Fruit fly (Drosophila melanogaster) whole organism, embryonic: Measurements from ENCODE around the gene dome.
A peak's percentile ranks its signal among the peaks of the same experiment; 100 is the strongest.

Experiments used
- ATbp ChIP-seq: fragments of 200-800 bp; sonication (Bioruptor generic); optimal IDR thresholded peaks from 2 replicates; lab custom pipeline; 2017; ENCODE audit warnings: missing biosample characterization, mild to moderate bottlenecking, missing genetic modification characterization, missing genetic modification reagents
- Adf1 ChIP-seq: fragments of 200-800 bp; sonication (Bioruptor generic); IDR thresholded peaks from 2 replicates; pipeline ENCODE4 v1.3.6; 2022; ENCODE audit warnings: missing biosample characterization, missing genetic modification characterization
- Atf3 ChIP-seq: fragments of 200-800 bp; sonication (Bioruptor generic); optimal IDR thresholded peaks from 3 replicates; lab custom pipeline; 2016; ENCODE audit warnings: missing biosample characterization, missing genetic modification characterization
- BEAF-32 ChIP-seq: fragments of 200-800 bp; sonication (Bioruptor generic); optimal IDR thresholded peaks from 3 replicates; lab custom pipeline; 2017; ENCODE audit warnings: missing biosample characterization, missing genetic modification characterization, mild to moderate bottlenecking, moderate library complexity, missing genetic modification reagents
- Bgb ChIP-seq: fragments of 200-800 bp; sonication (Bioruptor generic); IDR thresholded peaks from 2 replicates; pipeline ENCODE4 v1.3.6; 2022; ENCODE audit warnings: missing biosample characterization, missing genetic modification characterization; ENCODE audit not compliant: partially characterized antibody
- Blimp-1 ChIP-seq: fragments of 200-800 bp; sonication (Bioruptor generic); optimal IDR thresholded peaks from 3 replicates; lab custom pipeline; 2018; ENCODE audit warnings: missing biosample characterization, missing genetic modification characterization, mild to moderate bottlenecking, moderate library complexity, missing genetic modification reagents
- CG10147 ChIP-seq: fragments of 200-800 bp; sonication (Bioruptor generic); optimal IDR thresholded peaks from 2 replicates; lab custom pipeline; 2019; ENCODE audit warnings: missing biosample characterization, mild to moderate bottlenecking, missing genetic modification characterization, moderate library complexity
- CG10321 ChIP-seq: fragments of 200-800 bp; sonication (Bioruptor generic); IDR thresholded peaks from 2 replicates; pipeline ENCODE4 v1.3.6; 2022; ENCODE audit warnings: missing biosample characterization, missing genetic modification characterization
- CG11696 ChIP-seq: fragments of 200-800 bp; sonication (Bioruptor generic); IDR thresholded peaks from 2 replicates; pipeline ENCODE4 v1.3.6; 2022; ENCODE audit warnings: missing biosample characterization, missing genetic modification characterization
- CG12391 ChIP-seq: fragments of 200-800 bp; sonication (Bioruptor generic); optimal IDR thresholded peaks from 3 replicates; lab custom pipeline; 2018; ENCODE audit warnings: missing biosample characterization, mild to moderate bottlenecking, missing genetic modification characterization, moderate library complexity
- CG14710 ChIP-seq: fragments of 200-800 bp; sonication (Bioruptor generic); optimal IDR thresholded peaks from 3 replicates; lab custom pipeline; 2019; ENCODE audit warnings: missing biosample characterization, mild to moderate bottlenecking, missing genetic modification characterization, moderate library complexity
- CG1529 ChIP-seq: fragments of 200-800 bp; sonication (Bioruptor generic); optimal IDR thresholded peaks from 3 replicates; lab custom pipeline; 2018; ENCODE audit warnings: missing biosample characterization, missing genetic modification characterization
- CG34422 ChIP-seq: fragments of 200-800 bp; sonication (Bioruptor generic); IDR thresholded peaks from 3 replicates; pipeline ENCODE4 v1.3.6; 2022; ENCODE audit warnings: missing biosample characterization, missing genetic modification characterization
- CG3995 ChIP-seq: fragments of 200-800 bp; sonication (Bioruptor generic); optimal IDR thresholded peaks from 3 replicates; lab custom pipeline; 2016; ENCODE audit warnings: missing biosample characterization, missing genetic modification characterization
- CG42726 ChIP-seq: fragments of 200-800 bp; sonication (Bioruptor generic); IDR thresholded peaks from 2 replicates; pipeline ENCODE4 v1.3.6; 2022; ENCODE audit warnings: missing biosample characterization, missing genetic modification characterization; ENCODE audit not compliant: partially characterized antibody
- CG43689 ChIP-seq: fragments of 200-800 bp; sonication (Bioruptor generic); IDR thresholded peaks from 2 replicates; pipeline ENCODE4 v1.3.6; 2022; ENCODE audit warnings: missing biosample characterization, missing genetic modification characterization
- CG4617 ChIP-seq: fragments of 200-800 bp; sonication (Bioruptor generic); optimal IDR thresholded peaks from 3 replicates; lab custom pipeline; 2016; ENCODE audit warnings: missing biosample characterization, missing genetic modification characterization, borderline replicate concordance
- CG8089 ChIP-seq: fragments of 200-800 bp; sonication (Bioruptor generic); optimal IDR thresholded peaks from 3 replicates; lab custom pipeline; 2016; ENCODE audit warnings: missing biosample characterization, missing genetic modification characterization
- D ChIP-seq, 2 experiments: fragments of 200-800 bp in 1 of 2; fragments of >200 bp in 1 of 2; sonication (Bioruptor generic) in 1 of 2; optimal IDR thresholded peaks; 2 replicates in 1 of 2; 3 replicates in 1 of 2; lab custom pipeline; 2017; ENCODE audit warnings: mild to moderate bottlenecking in 1 of 2, missing biosample characterization in 1 of 2, missing genetic modification characterization in 1 of 2, missing genetic modification reagents in 1 of 2
- Dbx ChIP-seq: fragments of 200-800 bp; sonication (Bioruptor generic); IDR thresholded peaks from 3 replicates; pipeline ENCODE4 v1.3.6; 2022; ENCODE audit warnings: missing biosample characterization, missing genetic modification characterization
- Dp ChIP-seq: fragments of 200-800 bp; sonication (Bioruptor generic); optimal IDR thresholded peaks from 2 replicates; lab custom pipeline; 2018; ENCODE audit warnings: missing biosample characterization, mild to moderate bottlenecking, missing genetic modification characterization, moderate library complexity
- Dref ChIP-seq: fragments of 200-800 bp; sonication (Bioruptor generic); IDR thresholded peaks from 2 replicates; pipeline ENCODE4 v1.3.6; 2022; ENCODE audit warnings: missing biosample characterization, missing genetic modification characterization
- ERR ChIP-seq: fragments of 200-800 bp; sonication (Bioruptor generic); optimal IDR thresholded peaks from 2 replicates; lab custom pipeline; 2016; ENCODE audit warnings: missing biosample characterization, missing genetic modification characterization
- HLHmδ ChIP-seq: fragments of 200-800 bp; sonication (Bioruptor generic); optimal IDR thresholded peaks from 2 replicates; lab custom pipeline; 2018; ENCODE audit warnings: missing biosample characterization, mild to moderate bottlenecking, missing genetic modification characterization, moderate library complexity
- Hey ChIP-seq: fragments of 200-800 bp; sonication (Bioruptor generic); optimal IDR thresholded peaks from 3 replicates; lab custom pipeline; 2018; ENCODE audit warnings: missing biosample characterization, mild to moderate bottlenecking, missing genetic modification characterization
- Hr3 ChIP-seq: fragments of 200-800 bp; sonication (Bioruptor generic); optimal IDR thresholded peaks from 3 replicates; lab custom pipeline; 2016; ENCODE audit warnings: missing biosample characterization, missing genetic modification characterization
- Pdp1 ChIP-seq, 2 experiments: fragments of 200-800 bp; sonication (Bioruptor generic); optimal IDR thresholded peaks; 3 replicates each; lab custom pipeline; 2016; ENCODE audit warnings: missing biosample characterization in 2 of 2, missing genetic modification characterization in 2 of 2, mild to moderate bottlenecking in 1 of 2, moderate library complexity in 1 of 2
- Rfx ChIP-seq: fragments of 200-800 bp; sonication (Bioruptor generic); IDR thresholded peaks from 2 replicates; pipeline ENCODE4 v1.3.6; 2022; ENCODE audit warnings: missing biosample characterization, missing genetic modification characterization
- Scr ChIP-seq: fragments of 200-800 bp; sonication (Bioruptor generic); IDR thresholded peaks from 2 replicates; pipeline ENCODE4 v1.3.6; 2022; ENCODE audit warnings: missing biosample characterization, missing genetic modification characterization; ENCODE audit not compliant: partially characterized antibody
- Sry-δ ChIP-seq: fragments of 200-800 bp; sonication (Bioruptor generic); optimal IDR thresholded peaks from 2 replicates; lab custom pipeline; 2016; ENCODE audit warnings: missing biosample characterization, missing genetic modification characterization
- Trl ChIP-seq, 3 experiments: fragments of >200 bp in 2 of 3; fragments of 200-800 bp in 1 of 3; sonication (Bioruptor generic) in 1 of 3; optimal IDR thresholded peaks; 2 replicates in 1 of 3; 3 replicates in 2 of 3; lab custom pipeline; 2016 to 2017; ENCODE audit warnings: missing biosample characterization in 1 of 3, missing genetic modification characterization in 1 of 3
- bbx ChIP-seq: fragments of 200-800 bp; sonication (Bioruptor generic); IDR thresholded peaks from 2 replicates; pipeline ENCODE4 v1.3.6; 2022; ENCODE audit warnings: missing biosample characterization, missing genetic modification characterization; ENCODE audit not compliant: partially characterized antibody
- cato ChIP-seq: fragments of 200-800 bp; sonication (Bioruptor generic); optimal IDR thresholded peaks from 2 replicates; lab custom pipeline; 2016; ENCODE audit warnings: missing biosample characterization, missing genetic modification characterization, borderline replicate concordance
- ci ChIP-seq: fragments of 200-800 bp; sonication (Bioruptor generic); IDR thresholded peaks from 3 replicates; pipeline ENCODE4 v1.3.6; 2022; ENCODE audit warnings: missing biosample characterization, missing genetic modification characterization
- danr ChIP-seq: fragments of 200-800 bp; sonication (Bioruptor generic); IDR thresholded peaks from 2 replicates; pipeline ENCODE4 v1.3.6; 2022; ENCODE audit warnings: missing biosample characterization, missing genetic modification characterization
- dmrt99B ChIP-seq: fragments of 200-800 bp; sonication (Bioruptor generic); optimal IDR thresholded peaks from 2 replicates; lab custom pipeline; 2018; ENCODE audit warnings: missing biosample characterization, mild to moderate bottlenecking, missing genetic modification characterization, moderate library complexity
- fd3F ChIP-seq: fragments of 200-800 bp; sonication (Bioruptor generic); optimal IDR thresholded peaks from 2 replicates; lab custom pipeline; 2018; ENCODE audit warnings: missing biosample characterization, mild to moderate bottlenecking, missing genetic modification characterization, moderate library complexity
- hbn ChIP-seq: fragments of 200-800 bp; sonication (Bioruptor generic); IDR thresholded peaks from 2 replicates; pipeline ENCODE4 v1.3.6; 2022; ENCODE audit warnings: missing biosample characterization, missing genetic modification characterization; ENCODE audit not compliant: partially characterized antibody
- nerfin-2 ChIP-seq: fragments of 200-800 bp; sonication (Bioruptor generic); IDR thresholded peaks from 2 replicates; pipeline ENCODE4 v1.3.6; 2022; ENCODE audit warnings: missing biosample characterization, missing genetic modification characterization; ENCODE audit not compliant: partially characterized antibody
- otp ChIP-seq: fragments of 200-800 bp; sonication (Bioruptor generic); IDR thresholded peaks from 3 replicates; pipeline ENCODE4, ENCODE4 v1.3.6; 2022; ENCODE audit warnings: missing biosample characterization, missing genetic modification characterization
- pzg ChIP-seq: fragments of 200-800 bp; sonication (Bioruptor generic); optimal IDR thresholded peaks from 3 replicates; lab custom pipeline; 2018; ENCODE audit warnings: missing biosample characterization, mild to moderate bottlenecking, missing genetic modification characterization, moderate library complexity
- sens ChIP-seq: fragments of 200-800 bp; sonication (Bioruptor generic); peaks from one replicate; lab custom pipeline; 2016; ENCODE audit warnings: missing biosample characterization, missing genetic modification characterization
- seq ChIP-seq: fragments of 200-800 bp; sonication (Bioruptor generic); IDR thresholded peaks from 2 replicates; pipeline ENCODE4 v1.3.6; 2022; ENCODE audit warnings: missing biosample characterization, missing genetic modification characterization
- slbo ChIP-seq: fragments of 200-800 bp; sonication (Bioruptor generic); IDR thresholded peaks from 2 replicates; pipeline ENCODE4 v1.3.6; 2022; ENCODE audit warnings: missing biosample characterization, missing genetic modification characterization
- so ChIP-seq: fragments of 200-800 bp; sonication (Bioruptor generic); IDR thresholded peaks from 3 replicates; pipeline ENCODE4 v1.3.6; 2022; ENCODE audit warnings: missing biosample characterization, missing genetic modification characterization
- sr ChIP-seq: fragments of 200-800 bp; sonication (Bioruptor generic); IDR thresholded peaks from 3 replicates; pipeline ENCODE4 v1.3.6; 2022; ENCODE audit warnings: missing biosample characterization, missing genetic modification characterization
- unc-4 ChIP-seq: fragments of 200-800 bp; sonication (Bioruptor generic); IDR thresholded peaks from 2 replicates; pipeline ENCODE4 v1.3.6; 2022; ENCODE audit warnings: missing biosample characterization, missing genetic modification characterization; ENCODE audit not compliant: partially characterized antibody
- zfh2 ChIP-seq: fragments of 200-800 bp; sonication (Bioruptor generic); optimal IDR thresholded peaks from 2 replicates; lab custom pipeline; 2016; ENCODE audit warnings: missing biosample characterization, missing genetic modification characterization

dome gene

dm6 chrX:19696845-19697244, 13.5 kb upstream of the dome start, which contains the start of gene Cdc42 (continued):
- TF ChIP-seq fd3F (GFP tag; lab: Kevin White, UChicago) (no peak), Sry-δ (peak; percentile 71), CG12391 (tag; lab: Kevin White, UChicago) (peak; percentile 5), Dbx (GFP tag; lab: Robert Waterston, UW) (no peak), BEAF-32 (GFP tag; lab: Kevin White, UChicago) (peak; percentile 55), CG4617 (GFP tag; lab: Kevin White, UChicago) (peak; percentile 51), hbn (GFP tag; lab: Robert Waterston, UW) (no peak), ci (GFP tag; lab: Robert Waterston, UW) (peak; percentile 30; the same call in 1 of the 3 replicates), Dref (GFP tag; lab: Robert Waterston, UW) (peak; percentile 43), Pdp1 (GFP tag; optimal IDR thresholded peaks at IDR 0.05; lab: Kevin White, UChicago) (peak in 1 of 2 experiments; percentile 6), zfh2 (GFP tag; lab: Kevin White, UChicago) (peak; percentile 6), Scr (GFP tag; lab: Robert Waterston, UW) (0 out of 2 replicates have a peak, but pooled peaks have one; percentile 13), bbx (GFP tag; lab: Robert Waterston, UW) (no peak), HLHmδ (GFP tag; lab: Kevin White, UChicago) (peak; percentile 17), CG3995 (GFP tag; lab: Kevin White, UChicago) (peak; percentile 92), unc-4 (GFP tag; lab: Robert Waterston, UW) (0 out of 2 replicates have a peak, but pooled peaks have one; percentile 24), sr (0 out of 3 replicates have a peak, but pooled peaks have one; percentile 34), CG14710 (tag; lab: Kevin White, UChicago) (no peak), Adf1 (GFP tag; lab: Robert Waterston, UW) (no peak), CG11696 (GFP tag; lab: Robert Waterston, UW) (no peak), Blimp-1 (GFP tag; lab: Kevin White, UChicago) (no peak), CG10147 (GFP tag; lab: Kevin White, UChicago) (no peak), D (optimal IDR thresholded peaks at IDR 0.05; lab: Kevin White, UChicago) (no peak), D (GFP tag; optimal IDR thresholded peaks at IDR 0.05; lab: Kevin White, UChicago) (no peak), Bgb (GFP tag; lab: Robert Waterston, UW) (0 out of 2 replicates have a peak, but pooled peaks have one; percentile 6), sens (peak; percentile 49), seq (GFP tag; lab: Robert Waterston, UW) (no peak), CG42726 (GFP tag; lab: Robert Waterston, UW) (0 out of 2 replicates have a peak, but pooled peaks have one; percentile 20), slbo (GFP tag; lab: Robert Waterston, UW) (peak; percentile 21; the same call in 1 of the 2 replicates), cato (GFP tag; lab: Kevin White, UChicago) (no peak), Hey (no peak), Rfx (GFP tag; lab: Robert Waterston, UW) (peak; percentile 43; the same call in 1 of the 2 replicates), so (GFP tag; lab: Robert Waterston, UW) (no peak), ERR (no peak), Atf3 (GFP tag; lab: Kevin White, UChicago) (no peak), Hr3 (no peak), otp (GFP tag; lab: Robert Waterston, UW) (no peak), CG34422 (0 out of 3 replicates have a peak, but pooled peaks have one; percentile 31), nerfin-2 (0 out of 2 replicates have a peak, but pooled peaks have one; percentile 31), CG1529 (GFP tag; lab: Kevin White, UChicago) (no peak), Trl (optimal IDR thresholded peaks at IDR 0.05; lab: Kevin White, UChicago) (peak in 1 of 2 experiments; percentile 35), Trl (GFP tag; optimal IDR thresholded peaks at IDR 0.05; lab: Kevin White, UChicago) (no peak), pzg (GFP tag; lab: Kevin White, UChicago) (peak; percentile 66), danr (GFP tag; lab: Robert Waterston, UW) (no peak), CG8089 (GFP tag; lab: Kevin White, UChicago) (no peak), CG10321 (GFP tag; lab: Robert Waterston, UW) (peak; percentile 46; the same call in 1 of the 2 replicates), dmrt99B (no peak), Dp (GFP tag; lab: Kevin White, UChicago) (peak; percentile 4), ATbp (GFP tag; lab: Kevin White, UChicago) (no peak), CG43689 (GFP tag; lab: Robert Waterston, UW) (no peak)
